Fruit fly (Drosophila melanogaster) whole organism, pupa: ENCODE results near the gene Cpr35B.

Experiments
- CG13204 ChIP-seq: fragments of 200-800 bp; sonication (Bioruptor generic); optimal IDR thresholded peaks from 2 replicates; lab custom pipeline; 2018; ENCODE audit warnings: missing biosample characterization, mild to moderate bottlenecking, missing genetic modification characterization, moderate library complexity
- CG17806 ChIP-seq: fragments of 200-800 bp; sonication (Bioruptor generic); optimal IDR thresholded peaks from 2 replicates; lab custom pipeline; 2018; ENCODE audit warnings: missing biosample characterization, mild to moderate bottlenecking, missing genetic modification characterization, moderate library complexity
- EcR ChIP-seq: fragments of 200-800 bp; sonication (Bioruptor generic); optimal IDR thresholded peaks from 3 replicates; lab custom pipeline; 2019; ENCODE audit warnings: missing biosample characterization, missing genetic modification characterization, mild to moderate bottlenecking, moderate library complexity, missing genetic modification reagents
- Ets98B ChIP-seq: fragments of 200-800 bp; sonication (Bioruptor generic); IDR thresholded peaks from 2 replicates; pipeline ENCODE4 v1.3.6; 2022; ENCODE audit warnings: missing biosample characterization, missing genetic modification characterization
- Pif1B ChIP-seq: fragments of 200-800 bp; sonication (Bioruptor generic); optimal IDR thresholded peaks from 3 replicates; lab custom pipeline; 2016; ENCODE audit warnings: missing biosample characterization, missing genetic modification characterization
- Snoo ChIP-seq: fragments of 200-800 bp; sonication (Bioruptor generic); optimal IDR thresholded peaks from 3 replicates; lab custom pipeline; 2017; ENCODE audit warnings: missing biosample characterization, mild to moderate bottlenecking, missing genetic modification characterization, inconsistent platforms
- rn ChIP-seq: fragments of 200-800 bp; sonication (Bioruptor generic); IDR thresholded peaks from 2 replicates; pipeline ENCODE4 v1.3.6; 2022; ENCODE audit warnings: missing biosample characterization, missing genetic modification characterization

DNA sequence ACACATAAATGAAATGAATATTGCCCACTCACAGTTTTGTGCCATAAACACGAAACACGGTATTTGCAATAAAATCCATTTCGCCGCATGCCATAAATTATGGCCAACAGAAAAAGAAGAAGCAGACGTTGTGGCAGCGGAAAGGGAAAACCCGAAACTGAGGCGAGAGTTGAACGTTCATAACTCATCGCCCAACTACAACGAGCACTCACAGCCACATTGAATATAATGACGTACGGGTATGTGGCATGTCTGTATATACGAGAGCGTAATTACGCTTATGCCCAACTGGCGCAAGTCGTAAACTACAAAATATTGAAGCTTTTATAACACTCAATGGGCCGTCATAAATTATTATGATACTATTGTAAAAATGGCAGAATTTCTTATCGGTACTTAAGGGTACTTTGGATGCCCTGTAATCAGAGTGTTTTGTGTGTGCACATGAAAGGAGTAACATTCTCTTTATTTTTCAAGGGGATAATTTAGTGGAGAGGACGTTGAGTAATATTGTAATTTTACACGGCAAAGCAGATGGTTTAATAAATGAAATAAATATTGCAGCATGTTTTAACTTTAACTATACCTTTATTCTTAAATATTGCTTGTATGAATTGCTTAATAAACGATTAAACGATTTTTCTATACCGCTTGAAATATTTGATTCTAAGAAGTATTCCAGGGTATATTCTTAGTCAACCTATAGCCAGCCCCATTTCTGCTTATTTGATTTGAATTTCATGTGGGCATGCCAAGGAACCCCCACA lies 30.5 kb downstream of the Cpr35B start:
- TF ChIP-seq Pif1B (GFP tag; lab: Kevin White, UChicago) (no peak), Snoo (no peak), CG17806 (tag; lab: Kevin White, UChicago) (no peak), CG13204 (GFP tag; lab: Kevin White, UChicago) (no peak), rn (GFP tag; lab: Robert Waterston, UW) (no peak), EcR (GFP tag; lab: Kevin White, UChicago) (no peak), Ets98B (GFP tag; lab: Robert Waterston, UW) (no peak)
